Fruit fly (Drosophila melanogaster) whole organism, embryonic: ENCODE results near the gene CG42685.

ENCODE experiments used
- ATbp ChIP-seq: fragments of 200-800 bp; sonication (Bioruptor generic); optimal IDR thresholded peaks from 2 replicates; lab custom pipeline; 2017; ENCODE audit warnings: missing biosample characterization, mild to moderate bottlenecking, missing genetic modification characterization, missing genetic modification reagents
- Bdp1 ChIP-seq: fragments of 200-800 bp; sonication (Bioruptor generic); optimal IDR thresholded peaks from 3 replicates; lab custom pipeline; 2016; ENCODE audit warnings: missing biosample characterization, missing genetic modification characterization
- CG10654 ChIP-seq: fragments of 200-800 bp; sonication (Bioruptor generic); optimal IDR thresholded peaks from 2 replicates; lab custom pipeline; 2016; ENCODE audit warnings: missing biosample characterization, missing genetic modification characterization
- CG11093 ChIP-seq: fragments of 200-800 bp; sonication (Bioruptor generic); IDR thresholded peaks from 3 replicates; pipeline ENCODE4 v1.3.6; 2022; ENCODE audit warnings: missing biosample characterization, missing genetic modification characterization
- CG11456 ChIP-seq: fragments of 200-800 bp; sonication (Bioruptor generic); IDR thresholded peaks from 3 replicates; pipeline ENCODE4 v1.3.6; 2022; ENCODE audit warnings: missing biosample characterization, missing genetic modification characterization
- CG13296 ChIP-seq: fragments of 200-800 bp; sonication (Bioruptor generic); optimal IDR thresholded peaks from 3 replicates; lab custom pipeline; 2018; ENCODE audit warnings: missing biosample characterization, mild to moderate bottlenecking, missing genetic modification characterization
- CG14965 ChIP-seq: fragments of 200-800 bp; sonication (Bioruptor generic); optimal IDR thresholded peaks from 2 replicates; lab custom pipeline; 2016; ENCODE audit warnings: missing biosample characterization, missing genetic modification characterization, borderline replicate concordance
- CG17802 ChIP-seq: fragments of 200-800 bp; sonication (Bioruptor generic); optimal IDR thresholded peaks from 2 replicates; lab custom pipeline; 2018; ENCODE audit warnings: missing biosample characterization, mild to moderate bottlenecking, missing genetic modification characterization, moderate library complexity
- CG18476 ChIP-seq: fragments of 200-800 bp; sonication (Bioruptor generic); optimal IDR thresholded peaks from 2 replicates; lab custom pipeline; 2016; ENCODE audit warnings: missing biosample characterization, mild to moderate bottlenecking, missing genetic modification characterization
- CG2120 ChIP-seq: fragments of 200-800 bp; sonication (Bioruptor generic); optimal IDR thresholded peaks from 3 replicates; lab custom pipeline; 2016; ENCODE audit warnings: missing biosample characterization, missing genetic modification characterization
- CG2199 ChIP-seq: fragments of 200-800 bp; sonication (Bioruptor generic); IDR thresholded peaks from 3 replicates; pipeline ENCODE4 v1.3.6; 2022; ENCODE audit warnings: missing biosample characterization, missing genetic modification characterization
- CG3847 ChIP-seq: fragments of 200-800 bp; sonication (Bioruptor generic); IDR thresholded peaks from 2 replicates; pipeline ENCODE4 v1.3.6; 2022; ENCODE audit warnings: missing biosample characterization, missing genetic modification characterization
- CG4282 ChIP-seq: fragments of 200-800 bp; sonication (Bioruptor generic); optimal IDR thresholded peaks from 2 replicates; lab custom pipeline; 2016; ENCODE audit warnings: missing biosample characterization, missing genetic modification characterization
- CG4404 ChIP-seq: fragments of 200-800 bp; sonication (Bioruptor generic); IDR thresholded peaks from 2 replicates; pipeline ENCODE4 v1.3.6; 2022; ENCODE audit warnings: missing biosample characterization, missing genetic modification characterization
- CG5245 ChIP-seq: fragments of 200-800 bp; sonication (Bioruptor generic); optimal IDR thresholded peaks from 3 replicates; lab custom pipeline; 2016; ENCODE audit warnings: missing biosample characterization, missing genetic modification characterization
- CG7928 ChIP-seq: fragments of 200-800 bp; sonication (Bioruptor generic); optimal IDR thresholded peaks from 2 replicates; lab custom pipeline; 2017; ENCODE audit warnings: missing biosample characterization, mild to moderate bottlenecking, missing genetic modification characterization
- CG9876 ChIP-seq: fragments of 200-800 bp; sonication (Bioruptor generic); optimal IDR thresholded peaks from 2 replicates; lab custom pipeline; 2016; ENCODE audit warnings: missing biosample characterization, missing genetic modification characterization
- CkIIα-i1 ChIP-seq: fragments of 200-800 bp; sonication (Bioruptor generic); IDR thresholded peaks from 2 replicates; pipeline ENCODE4 v1.3.6; 2022; ENCODE audit warnings: missing biosample characterization, missing genetic modification characterization
- Dfd ChIP-seq, 2 experiments: fragments of >200 bp; optimal IDR thresholded peaks; 2 replicates each; lab custom pipeline; 2017; ENCODE audit warnings: missing biosample characterization in 2 of 2, missing genetic modification characterization in 2 of 2
- Fer1 ChIP-seq: fragments of 200-800 bp; sonication (Bioruptor generic); optimal IDR thresholded peaks from 2 replicates; lab custom pipeline; 2017; ENCODE audit warnings: missing biosample characterization, mild to moderate bottlenecking, missing genetic modification characterization
- Gug ChIP-seq: fragments of 200-800 bp; sonication (Bioruptor generic); IDR thresholded peaks from 4 replicates; pipeline ENCODE4 v1.3.6; 2022; ENCODE audit warnings: missing biosample characterization, missing genetic modification characterization
- H15 ChIP-seq: fragments of 200-800 bp; sonication (Bioruptor generic); IDR thresholded peaks from 3 replicates; pipeline ENCODE4 v1.3.6; 2022; ENCODE audit warnings: missing biosample characterization, missing genetic modification characterization
- Hsf ChIP-seq: fragments of 200-800 bp; sonication (Bioruptor generic); optimal IDR thresholded peaks from 3 replicates; lab custom pipeline; 2016; ENCODE audit warnings: missing biosample characterization, missing genetic modification characterization
- NFAT ChIP-seq: fragments of 200-800 bp; sonication (Bioruptor generic); IDR thresholded peaks from 2 replicates; pipeline ENCODE4 v1.3.6; 2022; ENCODE audit warnings: missing biosample characterization, missing genetic modification characterization
- Neu2 ChIP-seq: fragments of 200-800 bp; sonication (Bioruptor generic); optimal IDR thresholded peaks from 3 replicates; lab custom pipeline; 2016; ENCODE audit warnings: missing biosample characterization, missing genetic modification characterization, borderline replicate concordance
- Stat92E ChIP-seq, 3 experiments: fragments of >200 bp in 2 of 3; fragments of 200-800 bp in 1 of 3; sonication (Bioruptor generic) in 1 of 3; optimal IDR thresholded peaks; 2 replicates each; lab custom pipeline; 2017 to 2019; ENCODE audit warnings: missing biosample characterization in 3 of 3, missing genetic modification characterization in 3 of 3, mild to moderate bottlenecking in 1 of 3, moderate library complexity in 1 of 3
- ab ChIP-seq: fragments of 200-800 bp; sonication (Bioruptor generic); optimal IDR thresholded peaks from 2 replicates; lab custom pipeline; 2016; ENCODE audit warnings: missing biosample characterization, missing genetic modification characterization
- bsh ChIP-seq, 2 experiments: fragments of 200-800 bp; sonication (Bioruptor generic); optimal IDR thresholded peaks; 2 replicates each; lab custom pipeline; 2017 to 2018; ENCODE audit warnings: mild to moderate bottlenecking in 2 of 2, missing biosample characterization in 2 of 2, missing genetic modification characterization in 2 of 2, moderate library complexity in 1 of 2
- chif ChIP-seq, 2 experiments: fragments of 200-800 bp; sonication (Bioruptor generic); optimal IDR thresholded peaks; 3 replicates each; lab custom pipeline; 2016; ENCODE audit warnings: missing biosample characterization in 2 of 2, missing genetic modification characterization in 2 of 2
- chinmo ChIP-seq: fragments of 200-800 bp; sonication (Bioruptor generic); IDR thresholded peaks from 4 replicates; pipeline ENCODE4 v1.3.6; 2022; ENCODE audit warnings: missing biosample characterization, missing genetic modification characterization; ENCODE audit not compliant: partially characterized antibody
- corto ChIP-seq: fragments of 200-800 bp; sonication (Bioruptor generic); optimal IDR thresholded peaks from 2 replicates; lab custom pipeline; 2016; ENCODE audit warnings: missing biosample characterization, mild to moderate bottlenecking, missing genetic modification characterization, moderate library complexity
- gce ChIP-seq: fragments of 200-800 bp; sonication (Bioruptor generic); IDR thresholded peaks from 3 replicates; pipeline ENCODE4 v1.3.6; 2022; ENCODE audit warnings: missing biosample characterization, missing genetic modification characterization
- kay ChIP-seq: fragments of 200-800 bp; sonication (Bioruptor generic); optimal IDR thresholded peaks from 2 replicates; lab custom pipeline; 2016; ENCODE audit warnings: missing biosample characterization, missing genetic modification characterization
- mam ChIP-seq: fragments of 200-800 bp; sonication (Bioruptor generic); optimal IDR thresholded peaks from 3 replicates; lab custom pipeline; 2016; ENCODE audit warnings: missing biosample characterization, missing genetic modification characterization
- mld ChIP-seq: fragments of 200-800 bp; sonication (Bioruptor generic); IDR thresholded peaks from 3 replicates; pipeline ENCODE4 v1.3.6; 2022; ENCODE audit warnings: missing biosample characterization, missing genetic modification characterization; ENCODE audit not compliant: partially characterized antibody
- pb ChIP-seq: fragments of 200-800 bp; sonication (Bioruptor generic); optimal IDR thresholded peaks from 3 replicates; lab custom pipeline; 2016; ENCODE audit warnings: missing biosample characterization, missing genetic modification characterization
- pfk ChIP-seq: fragments of 200-800 bp; sonication (Bioruptor generic); optimal IDR thresholded peaks from 2 replicates; lab custom pipeline; 2018; ENCODE audit warnings: missing biosample characterization, mild to moderate bottlenecking, missing genetic modification characterization, moderate library complexity
- repo ChIP-seq: fragments of 200-800 bp; sonication (Bioruptor generic); optimal IDR thresholded peaks from 2 replicates; lab custom pipeline; 2016; ENCODE audit warnings: missing biosample characterization, missing genetic modification characterization
- run ChIP-seq: fragments of 200-800 bp; sonication (Bioruptor generic); optimal IDR thresholded peaks from 3 replicates; lab custom pipeline; 2018; ENCODE audit warnings: missing biosample characterization, mild to moderate bottlenecking, missing genetic modification characterization
- salm ChIP-seq: fragments of 200-800 bp; sonication (Bioruptor generic); optimal IDR thresholded peaks from 2 replicates; lab custom pipeline; 2018; ENCODE audit warnings: missing biosample characterization, mild to moderate bottlenecking, missing genetic modification characterization
- shn ChIP-seq: fragments of 200-800 bp; sonication (Bioruptor generic); optimal IDR thresholded peaks from 3 replicates; lab custom pipeline; 2016; ENCODE audit warnings: missing biosample characterization, missing genetic modification characterization
- tin ChIP-seq: fragments of 200-800 bp; sonication (Bioruptor generic); optimal IDR thresholded peaks from 3 replicates; lab custom pipeline; 2016; ENCODE audit warnings: missing biosample characterization, missing genetic modification characterization
- unpg ChIP-seq: fragments of 200-800 bp; sonication (Bioruptor generic); optimal IDR thresholded peaks from 3 replicates; lab custom pipeline; 2018; ENCODE audit warnings: missing biosample characterization, mild to moderate bottlenecking, missing genetic modification characterization, moderate library complexity
- vnd ChIP-seq: fragments of 200-800 bp; sonication (Bioruptor generic); IDR thresholded peaks from 3 replicates; pipeline ENCODE4 v1.3.6; 2022; ENCODE audit warnings: missing biosample characterization, missing genetic modification characterization; ENCODE audit not compliant: partially characterized antibody
- vvl ChIP-seq: fragments of 200-800 bp; sonication (Bioruptor generic); IDR thresholded peaks from 2 replicates; pipeline ENCODE4 v1.3.6; 2022; ENCODE audit warnings: missing biosample characterization, missing genetic modification characterization
- zfh1 ChIP-seq: fragments of 200-800 bp; sonication (Bioruptor generic); IDR thresholded peaks from 3 replicates; pipeline ENCODE4 v1.3.6; 2022; ENCODE audit warnings: missing biosample characterization, missing genetic modification characterization

The CG42685 gene

dm6 chr2L:14688922-14689711 lies 40.9 kb downstream of the CG42685 start, which contains the start of gene osp (continued):
- TF ChIP-seq Fer1 (GFP tag; lab: Kevin White, UChicago) (peak; percentile 98), CG10654 (GFP tag; lab: Kevin White, UChicago) (peak; percentile 97), CG9876 (peak; percentile 32), CG7928 (GFP tag; lab: Kevin White, UChicago) (peak; percentile 74), tin (GFP tag; lab: Kevin White, UChicago) (peak; percentile 97), H15 (GFP tag; lab: Robert Waterston, UW) (peak; percentile 98), CG18476 (GFP tag; lab: Kevin White, UChicago) (peak; percentile 97), salm (peak; percentile 99), CG17802 (peak; percentile 72), zfh1 (GFP tag; lab: Robert Waterston, UW) (peak; percentile 98), Dfd (GFP tag; optimal IDR thresholded peaks at IDR 0.05; lab: Kevin White, UChicago) (peak in 1 of 2 experiments; percentile 23), CG3847 (GFP tag; lab: Robert Waterston, UW) (peak; percentile 98), CG5245 (GFP tag; lab: Kevin White, UChicago) (peak; percentile 96), Neu2 (GFP tag; lab: Kevin White, UChicago) (no peak), gce (GFP tag; lab: Robert Waterston, UW) (peak; percentile 99), kay (GFP tag; lab: Kevin White, UChicago) (peak; percentile 96), NFAT (GFP tag; lab: Robert Waterston, UW) (peak; percentile 98), repo (GFP tag; lab: Kevin White, UChicago) (peak; percentile 59), ab (GFP tag; lab: Kevin White, UChicago) (peak; percentile 14), CG4404 (GFP tag; lab: Robert Waterston, UW) (peak; percentile 92), vvl (GFP tag; lab: Robert Waterston, UW) (peak; percentile 100), CG2120 (GFP tag; lab: Kevin White, UChicago) (peak; percentile 96), bsh (GFP tag; optimal IDR thresholded peaks at IDR 0.05; lab: Kevin White, UChicago) (peak; percentile 90 to 99), CG14965 (peak; percentile 10), vnd (GFP tag; lab: Robert Waterston, UW) (peak; percentile 22; the same call in 1 of the 3 replicates), Stat92E (GFP tag; optimal IDR thresholded peaks at IDR 0.05; lab: Kevin White, UChicago) (peak in 1 of 3 experiments; percentile 99), CG4282 (GFP tag; lab: Kevin White, UChicago) (no peak), mam (peak; percentile 79), ATbp (GFP tag; lab: Kevin White, UChicago) (peak; percentile 97), pb (GFP tag; lab: Kevin White, UChicago) (peak; percentile 63), shn (GFP tag; lab: Kevin White, UChicago) (peak; percentile 59), unpg (peak; percentile 99), mld (GFP tag; lab: Robert Waterston, UW) (no peak), Gug (peak; percentile 84), CG11093 (peak; percentile 97), pfk (GFP tag; lab: Kevin White, UChicago) (peak; percentile 0), CG2199 (GFP tag; lab: Robert Waterston, UW) (peak; percentile 92), chif (GFP tag; optimal IDR thresholded peaks at IDR 0.05; lab: Kevin White, UChicago) (peak; percentile 50 to 79), CG11456 (peak; percentile 98), CG13296 (GFP tag; lab: Kevin White, UChicago) (peak; percentile 98), corto (GFP tag; lab: Kevin White, UChicago) (peak; percentile 81), chinmo (GFP tag; lab: Robert Waterston, UW) (peak; percentile 94), run (tag; lab: Kevin White, UChicago) (peak; percentile 98), CkIIα-i1 (GFP tag; lab: Robert Waterston, UW) (peak; percentile 88), Hsf (GFP tag; lab: Kevin White, UChicago) (peak; percentile 91), Bdp1 (GFP tag; lab: Kevin White, UChicago) (peak; percentile 66)
- TF ChIP-seq, all 482 proteins: peak for 444
